Worm (Caenorhabditis elegans) whole organism, L4 larva: ENCODE measurements around the gene ubc-8.

Experiments
- D1046.2 ChIP-seq: fragments of 200-800 bp; sonication (Bioruptor generic); IDR thresholded peaks from 2 replicates; pipeline ENCODE4 v1.3.6; 2022; ENCODE audit warnings: missing genetic modification characterization, missing compliant biosample characterization
- F10B5.3 ChIP-seq: sonication (generic microtip); optimal IDR thresholded peaks from 2 replicates; lab custom pipeline; 2016; ENCODE audit warnings: mild to moderate bottlenecking, missing genetic modification characterization, missing compliant biosample characterization
- F26F4.8 ChIP-seq: fragments of 200-800 bp; sonication (Bioruptor generic); conservative IDR thresholded peaks from 2 replicates; pipeline ENCODE4 v1.3.6; 2022; ENCODE audit warnings: missing genetic modification characterization, missing compliant biosample characterization
- F44E2.7 ChIP-seq: fragments of 200-800 bp; sonication (Bioruptor generic); IDR thresholded peaks from 2 replicates; pipeline ENCODE4 v2.1.2; 2022; ENCODE audit warnings: missing genetic modification characterization, missing compliant biosample characterization
- R02D3.7 ChIP-seq: fragments of 150-350 bp; sonication (generic microtip); optimal IDR thresholded peaks from 3 replicates; lab custom pipeline; 2014; ENCODE audit warnings: missing biosample characterization, missing genetic modification characterization
- T26A8.4 ChIP-seq: fragments of 200-800 bp; sonication (Bioruptor generic); IDR thresholded peaks from 2 replicates; pipeline ENCODE4 v1.3.6; 2022; ENCODE audit warnings: missing genetic modification characterization, missing compliant biosample characterization
- Y105C5A.15 ChIP-seq: fragments of 200-800 bp; sonication (Bioruptor generic); IDR thresholded peaks from 2 replicates; pipeline ENCODE4 v1.3.6; 2022; ENCODE audit warnings: missing genetic modification characterization, missing compliant biosample characterization
- Y75B8A.6 ChIP-seq: fragments of 200-800 bp; sonication (Bioruptor generic); IDR thresholded peaks from 2 replicates; pipeline ENCODE4 v1.3.6; 2022; ENCODE audit warnings: missing genetic modification reagents, missing genetic modification characterization, missing compliant biosample characterization
- aha-1 ChIP-seq: fragments of 150-350 bp; peaks from one replicate; lab custom pipeline; 2014; ENCODE audit warnings: missing biosample characterization, missing genetic modification characterization
- arid-1 ChIP-seq: fragments of 200-800 bp; sonication (Bioruptor generic); conservative IDR thresholded peaks from 2 replicates; pipeline ENCODE4 v1.3.6; 2022; ENCODE audit warnings: missing genetic modification reagents, missing genetic modification characterization, missing compliant biosample characterization
- ceh-28 ChIP-seq: fragments of 150-350 bp; optimal IDR thresholded peaks from 2 replicates; lab custom pipeline; 2014; ENCODE audit warnings: missing biosample characterization, missing genetic modification reagents, missing genetic modification characterization
- ceh-82 ChIP-seq: sonication (generic microtip); optimal IDR thresholded peaks from 2 replicates; lab custom pipeline; 2017; ENCODE audit warnings: missing biosample characterization, missing genetic modification characterization
- ctbp-1 ChIP-seq: fragments of 200-800 bp; sonication (Bioruptor generic); IDR thresholded peaks from 2 replicates; pipeline ENCODE4 v1.3.6; 2022; ENCODE audit warnings: missing genetic modification reagents, missing genetic modification characterization, missing compliant biosample characterization
- daf-16 ChIP-seq, 3 experiments: sonication (generic microtip); optimal IDR thresholded peaks; 2 replicates each; lab custom pipeline; 2016 to 2017; ENCODE audit warnings: missing genetic modification characterization in 3 of 3, missing genetic modification reagents in 3 of 3, mild to moderate bottlenecking in 2 of 3, missing compliant biosample characterization in 2 of 3, missing biosample characterization in 1 of 3, moderate library complexity in 1 of 3
- daf-8 ChIP-seq: fragments of 200-800 bp; sonication (Bioruptor generic); IDR thresholded peaks from 2 replicates; pipeline ENCODE4 v1.3.6; 2022; ENCODE audit warnings: missing genetic modification characterization, missing compliant biosample characterization
- dmd-9 ChIP-seq: fragments of 200-800 bp; sonication (Bioruptor generic); IDR thresholded peaks from 2 replicates; pipeline ENCODE4 v1.3.6; 2022; ENCODE audit warnings: missing genetic modification reagents, missing genetic modification characterization, missing compliant biosample characterization
- duxl-1 ChIP-seq: sonication (generic microtip); optimal IDR thresholded peaks from 2 replicates; lab custom pipeline; 2016; ENCODE audit warnings: mild to moderate bottlenecking, missing genetic modification characterization, moderate library complexity, missing compliant biosample characterization; ENCODE audit not compliant: poor library complexity
- egl-43 ChIP-seq: fragments of 200-800 bp; sonication (Bioruptor generic); IDR thresholded peaks from 2 replicates; pipeline ENCODE4 v1.3.6; 2022; ENCODE audit warnings: missing genetic modification reagents, missing genetic modification characterization, missing compliant biosample characterization
- fos-1 ChIP-seq: fragments of 150-350 bp; optimal IDR thresholded peaks from 2 replicates; lab custom pipeline; 2014; ENCODE audit warnings: missing biosample characterization, missing genetic modification characterization
- hlh-30 ChIP-seq: sonication (generic microtip); optimal IDR thresholded peaks from 2 replicates; lab custom pipeline; 2017; ENCODE audit warnings: antibody characterized with exemption, mild to moderate bottlenecking, missing genetic modification characterization, missing compliant biosample characterization; ENCODE audit not compliant: insufficient read depth
- jun-1 ChIP-seq: fragments of 150-350 bp; optimal IDR thresholded peaks from 2 replicates; lab custom pipeline; 2014; ENCODE audit warnings: missing biosample characterization, missing genetic modification reagents, missing genetic modification characterization
- lin-1 ChIP-seq: fragments of 200-800 bp; sonication (Bioruptor generic); IDR thresholded peaks from 2 replicates; pipeline ENCODE4 v1.3.6; 2022; ENCODE audit warnings: missing genetic modification reagents, missing genetic modification characterization, missing compliant biosample characterization
- lin-13 ChIP-seq: fragments of 150-350 bp; optimal IDR thresholded peaks from 2 replicates; lab custom pipeline; 2014; ENCODE audit warnings: missing biosample characterization, missing genetic modification reagents, missing genetic modification characterization
- lin-38 ChIP-seq: fragments of 200-800 bp; sonication (Bioruptor generic); IDR thresholded peaks from 2 replicates; pipeline ENCODE4 v1.3.6; 2022; ENCODE audit warnings: missing genetic modification reagents, missing genetic modification characterization, missing compliant biosample characterization
- lsy-2 ChIP-seq, 2 experiments: fragments of 150-350 bp in 1 of 2; sonication (generic microtip) in 1 of 2; optimal IDR thresholded peaks; 2 replicates each; lab custom pipeline; 2014 to 2017; ENCODE audit warnings: missing biosample characterization in 2 of 2, missing genetic modification characterization in 2 of 2
- madf-5 ChIP-seq, 2 experiments: fragments of 200-800 bp; sonication (Bioruptor generic); IDR thresholded peaks; 2 replicates each; pipeline ENCODE4 v1.3.6; 2022; ENCODE audit warnings: missing compliant biosample characterization in 2 of 2, missing genetic modification characterization in 2 of 2
- mdl-1 ChIP-seq, 2 experiments: fragments of 150-350 bp in 1 of 2; sonication (generic microtip) in 1 of 2; optimal IDR thresholded peaks; 2 replicates each; lab custom pipeline; 2014 to 2017; ENCODE audit warnings: missing biosample characterization in 2 of 2, missing genetic modification characterization in 2 of 2
- mdt-29 ChIP-seq: fragments of 200-800 bp; sonication (Bioruptor generic); IDR thresholded peaks from 2 replicates; pipeline ENCODE4 v1.3.6; 2022; ENCODE audit warnings: missing genetic modification reagents, missing genetic modification characterization, missing compliant biosample characterization
- mep-1 ChIP-seq: fragments of 150-350 bp; sonication (generic microtip); optimal IDR thresholded peaks from 3 replicates; lab custom pipeline; 2014; ENCODE audit warnings: missing biosample characterization, missing genetic modification characterization
- nhr-25 ChIP-seq: sonication (generic microtip); optimal IDR thresholded peaks from 2 replicates; lab custom pipeline; 2017; ENCODE audit warnings: missing genetic modification characterization, mild to moderate bottlenecking, missing compliant biosample characterization, antibody characterized with exemption, moderate library complexity, borderline replicate concordance; ENCODE audit not compliant: insufficient read depth
- nhr-28 ChIP-seq: fragments of 150-350 bp; optimal IDR thresholded peaks from 2 replicates; lab custom pipeline; 2014; ENCODE audit warnings: missing biosample characterization, missing genetic modification characterization
- php-3 ChIP-seq: fragments of 200-800 bp; sonication (Bioruptor generic); IDR thresholded peaks from 2 replicates; pipeline ENCODE4 v1.3.6; 2022; ENCODE audit warnings: missing genetic modification reagents, missing genetic modification characterization, missing compliant biosample characterization
- saeg-2 ChIP-seq: fragments of 200-800 bp; sonication (Bioruptor generic); IDR thresholded peaks from 2 replicates; pipeline ENCODE4 v1.3.6; 2022; ENCODE audit warnings: missing genetic modification reagents, missing genetic modification characterization, missing compliant biosample characterization
- set-16 ChIP-seq: fragments of 200-800 bp; sonication (Bioruptor generic); IDR thresholded peaks from 2 replicates; pipeline ENCODE4 v1.3.6; 2022; ENCODE audit warnings: missing genetic modification reagents, missing genetic modification characterization, missing compliant biosample characterization
- skn-1 ChIP-seq: fragments of 150-350 bp; optimal IDR thresholded peaks from 2 replicates; lab custom pipeline; 2014; ENCODE audit warnings: missing biosample characterization, missing genetic modification characterization
- unc-62 ChIP-seq, 3 experiments: fragments of 150-350 bp in 1 of 3; sonication (generic microtip); optimal IDR thresholded peaks in 2 of 3; peaks in 1 of 3; 1 replicate in 1 of 3; 2 replicates in 2 of 3; lab custom pipeline; 2014 to 2017; ENCODE audit warnings: missing biosample characterization in 3 of 3, missing genetic modification characterization in 3 of 3, missing genetic modification reagents in 3 of 3, missing genotype in 1 of 3
- vab-7 ChIP-seq: fragments of 200-800 bp; sonication (Bioruptor generic); IDR thresholded peaks from 2 replicates; pipeline ENCODE4 v1.3.6; 2022; ENCODE audit warnings: missing genetic modification reagents, missing genetic modification characterization, missing compliant biosample characterization
- zag-1 ChIP-seq: fragments of 150-350 bp; optimal IDR thresholded peaks from 2 replicates; lab custom pipeline; 2014; ENCODE audit warnings: missing biosample characterization, missing genetic modification characterization
- zfp-2 ChIP-seq: sonication (generic microtip); optimal IDR thresholded peaks from 2 replicates; lab custom pipeline; 2016; ENCODE audit warnings: mild to moderate bottlenecking, missing genetic modification characterization, missing compliant biosample characterization
- zfp-3 ChIP-seq: fragments of 200-800 bp; sonication (Bioruptor generic); conservative IDR thresholded peaks from 2 replicates; pipeline ENCODE4 v1.3.6; 2022; ENCODE audit warnings: missing genetic modification reagents, missing genetic modification characterization, missing compliant biosample characterization
- zip-11 ChIP-seq: fragments of 200-800 bp; sonication (Bioruptor generic); IDR thresholded peaks from 2 replicates; pipeline ENCODE4 v1.3.6; 2022; ENCODE audit warnings: missing genetic modification characterization, missing compliant biosample characterization

Gene ubc-8

ce11 chrIV:2707012-2707411, at the start of gene ubc-8:
ubc-8 (minus strand) TSS chrIV:2707238.
- TF ChIP-seq zfp-2 (tag; lab: Kevin White, UChicago), result no peak
- TF ChIP-seq hlh-30 (tag; lab: Kevin White, UChicago), result no peak
- TF ChIP-seq Y75B8A.6, result 0 out of 2 replicates have a peak, but pooled peaks have one; percentile 49
- no peak for TF ChIP-seq jun-1 (tag; lab: Kevin White, UChicago)
- no peak for TF ChIP-seq nhr-28 (tag; lab: Kevin White, UChicago)
- no peak for TF ChIP-seq vab-7 (GFP tag; lab: Robert Waterston, UW)
- TF ChIP-seq fos-1 (tag; lab: Kevin White, UChicago), result no peak
- TF ChIP-seq daf-8, result no peak
- TF ChIP-seq Y105C5A.15, result no peak
- no peak for TF ChIP-seq R02D3.7 (tag; lab: Kevin White, UChicago)
- TF ChIP-seq T26A8.4 (GFP tag; lab: Robert Waterston, UW), result no peak
- TF ChIP-seq lsy-2 (tag; optimal IDR thresholded peaks at IDR 0.05; lab: Kevin White, UChicago), result no peak
- TF ChIP-seq lin-1 (GFP tag; lab: Robert Waterston, UW), result no peak
- no peak for TF ChIP-seq dmd-9 (GFP tag; lab: Robert Waterston, UW)
- no peak for TF ChIP-seq skn-1 (tag; lab: Kevin White, UChicago)
- no peak for TF ChIP-seq arid-1 (GFP tag; lab: Robert Waterston, UW)
- no peak for TF ChIP-seq mep-1 (tag; lab: Kevin White, UChicago)
- no peak for TF ChIP-seq set-16 (GFP tag; lab: Robert Waterston, UW)
- TF ChIP-seq php-3, result no peak
- peak; percentile 96 for TF ChIP-seq aha-1 (tag; lab: Kevin White, UChicago)
- TF ChIP-seq lin-13, result no peak
- TF ChIP-seq ceh-28, result peak; percentile 50
- no peak for TF ChIP-seq duxl-1
- TF ChIP-seq unc-62 (GFP tag; optimal IDR thresholded peaks at IDR 0.05 in 1 of 2; lab: Kevin White, UChicago), result peak in 1 of 2 experiments; percentile 50
- TF ChIP-seq unc-62 (tag; optimal IDR thresholded peaks at IDR 0.05; lab: Kevin White, UChicago), result no peak
- TF ChIP-seq zfp-3 (GFP tag; lab: Robert Waterston, UW), result no peak
- no peak for TF ChIP-seq F26F4.8 (GFP tag; lab: Robert Waterston, UW)
- TF ChIP-seq zip-11, result no peak
- no peak for TF ChIP-seq F44E2.7 (GFP tag; lab: Robert Waterston, UW)
- TF ChIP-seq mdl-1 (tag; optimal IDR thresholded peaks at IDR 0.05; lab: Kevin White, UChicago), result no peak
- no peak for TF ChIP-seq ctbp-1
- TF ChIP-seq nhr-25 (tag; lab: Kevin White, UChicago), result no peak
- no peak for TF ChIP-seq ceh-82 (tag; lab: Kevin White, UChicago)
- no peak for TF ChIP-seq daf-16 (GFP tag; optimal IDR thresholded peaks at IDR 0.05; lab: Kevin White, UChicago)
- no peak for TF ChIP-seq daf-16 (tag; optimal IDR thresholded peaks at IDR 0.05; lab: Kevin White, UChicago)
- TF ChIP-seq F10B5.3 (tag; lab: Kevin White, UChicago), result no peak
- TF ChIP-seq zag-1 (tag; lab: Kevin White, UChicago), result no peak

- TF ChIP-seq mdt-29 (GFP tag; lab: Robert Waterston, UW) (peak; percentile 89), ctbp-1 (peak; percentile 54; the same call in 1 of the 2 replicates), zfp-3 (GFP tag; lab: Robert Waterston, UW) (0 out of 2 replicates have a peak, but pooled peaks have one; percentile 34), lin-38 (GFP tag; lab: Robert Waterston, UW) (peak; percentile 59), lin-1 (GFP tag; lab: Robert Waterston, UW) (peak; percentile 54; the same call in 1 of the 2 replicates), egl-43 (GFP tag; lab: Robert Waterston, UW) (peak; percentile 57; the same call in 1 of the 2 replicates), D1046.2 (0 out of 2 replicates have a peak, but pooled peaks have one; percentile 56), madf-5 (GFP tag; IDR thresholded peaks at IDR 0.05; lab: Robert Waterston, UW) (0 out of 4 replicates have a peak, but pooled peaks of 1 of the 2 experiments have one; percentile 21), saeg-2 (GFP tag; lab: Robert Waterston, UW) (peak; percentile 59; the same call in 1 of the 2 replicates), Y105C5A.15 (peak; percentile 92)
- TF ChIP-seq, all 104 proteins: peak for 10; not testable (repeated sequence) for 94
These were observed 49.0 kb upstream of the ubc-8 start for ce11 chrIV:2756073-2756472.
